Fruit fly (Drosophila melanogaster) whole organism, embryonic: ENCODE data around the gene CG15818.

Experiments used
- Aef1 ChIP-seq: fragments of 200-800 bp; sonication (Bioruptor generic); IDR thresholded peaks from 3 replicates; pipeline ENCODE4 v1.3.6; 2022; ENCODE audit warnings: missing biosample characterization, missing genetic modification characterization
- Bgb ChIP-seq: fragments of 200-800 bp; sonication (Bioruptor generic); IDR thresholded peaks from 2 replicates; pipeline ENCODE4 v1.3.6; 2022; ENCODE audit warnings: missing biosample characterization, missing genetic modification characterization; ENCODE audit not compliant: partially characterized antibody
- CG10267 ChIP-seq: fragments of 200-800 bp; sonication (Bioruptor generic); optimal IDR thresholded peaks from 2 replicates; lab custom pipeline; 2018; ENCODE audit warnings: missing biosample characterization, mild to moderate bottlenecking, missing genetic modification characterization, moderate library complexity
- CG10274 ChIP-seq: fragments of 200-800 bp; sonication (Bioruptor generic); optimal IDR thresholded peaks from 3 replicates; lab custom pipeline; 2017; ENCODE audit warnings: missing biosample characterization, mild to moderate bottlenecking, missing genetic modification characterization
- CG11093 ChIP-seq: fragments of 200-800 bp; sonication (Bioruptor generic); IDR thresholded peaks from 3 replicates; pipeline ENCODE4 v1.3.6; 2022; ENCODE audit warnings: missing biosample characterization, missing genetic modification characterization
- CG11247 ChIP-seq: fragments of 200-800 bp; sonication (Bioruptor generic); IDR thresholded peaks from 2 replicates; pipeline ENCODE4 v1.3.6; 2022; ENCODE audit warnings: missing biosample characterization, missing genetic modification characterization
- CG11456 ChIP-seq: fragments of 200-800 bp; sonication (Bioruptor generic); IDR thresholded peaks from 3 replicates; pipeline ENCODE4 v1.3.6; 2022; ENCODE audit warnings: missing biosample characterization, missing genetic modification characterization
- CG11504 ChIP-seq: fragments of 200-800 bp; sonication (Bioruptor generic); optimal IDR thresholded peaks from 3 replicates; lab custom pipeline; 2019; ENCODE audit warnings: missing biosample characterization, mild to moderate bottlenecking, missing genetic modification characterization, moderate library complexity
- CG13287 ChIP-seq: fragments of 200-800 bp; sonication (Bioruptor generic); IDR thresholded peaks from 2 replicates; pipeline ENCODE4 v1.3.6; 2022; ENCODE audit warnings: missing biosample characterization, missing genetic modification characterization; ENCODE audit not compliant: partially characterized antibody
- CG13624 ChIP-seq: fragments of 200-800 bp; sonication (Bioruptor generic); optimal IDR thresholded peaks from 2 replicates; lab custom pipeline; 2016; ENCODE audit warnings: missing biosample characterization, missing genetic modification characterization
- CG17186 ChIP-seq: fragments of 200-800 bp; sonication (Bioruptor generic); optimal IDR thresholded peaks from 3 replicates; lab custom pipeline; 2017; ENCODE audit warnings: missing biosample characterization, missing genetic modification reagents, missing genetic modification characterization
- CG31365 ChIP-seq: fragments of 200-800 bp; sonication (Bioruptor generic); optimal IDR thresholded peaks from 2 replicates; lab custom pipeline; 2018; ENCODE audit warnings: missing biosample characterization, mild to moderate bottlenecking, missing genetic modification characterization
- CG32532 ChIP-seq: fragments of 200-800 bp; sonication (Bioruptor generic); IDR thresholded peaks from 2 replicates; pipeline ENCODE4 v1.3.6; 2022; ENCODE audit warnings: missing biosample characterization, missing genetic modification characterization
- CG34422 ChIP-seq: fragments of 200-800 bp; sonication (Bioruptor generic); IDR thresholded peaks from 3 replicates; pipeline ENCODE4 v1.3.6; 2022; ENCODE audit warnings: missing biosample characterization, missing genetic modification characterization
- CG4282 ChIP-seq: fragments of 200-800 bp; sonication (Bioruptor generic); optimal IDR thresholded peaks from 2 replicates; lab custom pipeline; 2016; ENCODE audit warnings: missing biosample characterization, missing genetic modification characterization
- CG4707 ChIP-seq: fragments of 200-800 bp; sonication (Bioruptor generic); optimal IDR thresholded peaks from 2 replicates; lab custom pipeline; 2018; ENCODE audit warnings: missing biosample characterization, mild to moderate bottlenecking, missing genetic modification characterization, moderate library complexity
- CG4730 ChIP-seq: fragments of 200-800 bp; sonication (Bioruptor generic); IDR thresholded peaks from 2 replicates; pipeline ENCODE4 v1.3.6; 2022; ENCODE audit warnings: missing biosample characterization, missing genetic modification characterization
- CG6791 ChIP-seq: fragments of 200-800 bp; sonication (Bioruptor generic); IDR thresholded peaks from 3 replicates; pipeline ENCODE4 v1.3.6; 2022; ENCODE audit warnings: missing biosample characterization, missing genetic modification characterization; ENCODE audit not compliant: partially characterized antibody
- CG8388 ChIP-seq: fragments of 200-800 bp; sonication (Bioruptor generic); optimal IDR thresholded peaks from 2 replicates; lab custom pipeline; 2019; ENCODE audit warnings: missing biosample characterization, mild to moderate bottlenecking, missing genetic modification characterization, moderate library complexity
- CG9727 ChIP-seq: fragments of 200-800 bp; sonication (Bioruptor generic); optimal IDR thresholded peaks from 3 replicates; lab custom pipeline; 2017; ENCODE audit warnings: missing biosample characterization, mild to moderate bottlenecking, missing genetic modification characterization
- Chrac-16 ChIP-seq: fragments of 200-800 bp; sonication (Bioruptor generic); optimal IDR thresholded peaks from 3 replicates; lab custom pipeline; 2016; ENCODE audit warnings: missing biosample characterization, missing genetic modification characterization
- Dp ChIP-seq: fragments of 200-800 bp; sonication (Bioruptor generic); optimal IDR thresholded peaks from 2 replicates; lab custom pipeline; 2018; ENCODE audit warnings: missing biosample characterization, mild to moderate bottlenecking, missing genetic modification characterization, moderate library complexity
- E2f2 ChIP-seq: fragments of 200-800 bp; sonication (Bioruptor generic); IDR thresholded peaks from 2 replicates; pipeline ENCODE4 v1.3.6; 2022; ENCODE audit warnings: missing biosample characterization, missing genetic modification characterization
- ERR ChIP-seq: fragments of 200-800 bp; sonication (Bioruptor generic); optimal IDR thresholded peaks from 2 replicates; lab custom pipeline; 2016; ENCODE audit warnings: missing biosample characterization, missing genetic modification characterization
- Jarid2 ChIP-seq: fragments of 200-800 bp; sonication (Bioruptor generic); optimal IDR thresholded peaks from 3 replicates; lab custom pipeline; 2017; ENCODE audit warnings: mild to moderate bottlenecking, missing biosample characterization, missing genetic modification reagents, missing genetic modification characterization
- Lhr ChIP-seq: fragments of 200-800 bp; sonication (Bioruptor generic); optimal IDR thresholded peaks from 3 replicates; lab custom pipeline; 2017; ENCODE audit warnings: mild to moderate bottlenecking, missing biosample characterization, missing genetic modification reagents, missing genetic modification characterization
- Mad ChIP-seq: fragments of 200-800 bp; sonication (Bioruptor generic); optimal IDR thresholded peaks from 2 replicates; lab custom pipeline; 2016; ENCODE audit warnings: missing biosample characterization, missing genetic modification characterization
- NFAT ChIP-seq: fragments of 200-800 bp; sonication (Bioruptor generic); IDR thresholded peaks from 2 replicates; pipeline ENCODE4 v1.3.6; 2022; ENCODE audit warnings: missing biosample characterization, missing genetic modification characterization
- Rfx ChIP-seq: fragments of 200-800 bp; sonication (Bioruptor generic); IDR thresholded peaks from 2 replicates; pipeline ENCODE4 v1.3.6; 2022; ENCODE audit warnings: missing biosample characterization, missing genetic modification characterization
- Spps ChIP-seq: fragments of 200-800 bp; sonication (Bioruptor generic); optimal IDR thresholded peaks from 2 replicates; lab custom pipeline; 2018; ENCODE audit warnings: missing biosample characterization, mild to moderate bottlenecking, missing genetic modification characterization
- Ssrp ChIP-seq: fragments of 200-800 bp; sonication (Bioruptor generic); optimal IDR thresholded peaks from 2 replicates; lab custom pipeline; 2018; ENCODE audit warnings: missing biosample characterization, mild to moderate bottlenecking, missing genetic modification characterization, moderate library complexity
- YL-1 ChIP-seq: fragments of 200-800 bp; sonication (Bioruptor generic); optimal IDR thresholded peaks from 3 replicates; lab custom pipeline; 2017; ENCODE audit warnings: missing biosample characterization, mild to moderate bottlenecking, missing genetic modification characterization
- ase ChIP-seq: fragments of 200-800 bp; sonication (Bioruptor generic); IDR thresholded peaks from 3 replicates; pipeline ENCODE4 v1.3.6; 2022; ENCODE audit warnings: missing biosample characterization, missing genetic modification characterization
- bcd ChIP-seq: fragments of 200-800 bp; sonication (Bioruptor generic); optimal IDR thresholded peaks from 2 replicates; lab custom pipeline; 2017; ENCODE audit warnings: missing biosample characterization, mild to moderate bottlenecking, missing genetic modification characterization
- crc ChIP-seq: fragments of 200-800 bp; sonication (Bioruptor generic); optimal IDR thresholded peaks from 2 replicates; lab custom pipeline; 2016; ENCODE audit warnings: missing biosample characterization, missing genetic modification characterization
- cwo ChIP-seq: fragments of 200-800 bp; sonication (Bioruptor generic); optimal IDR thresholded peaks from 3 replicates; lab custom pipeline; 2017; ENCODE audit warnings: missing biosample characterization, missing genetic modification characterization, mild to moderate bottlenecking, moderate library complexity, missing genetic modification reagents
- dan ChIP-seq: fragments of 200-800 bp; sonication (Bioruptor generic); IDR thresholded peaks from 2 replicates; pipeline ENCODE4 v1.3.6; 2022; ENCODE audit warnings: missing biosample characterization, missing genetic modification characterization
- dmrt11E ChIP-seq: fragments of 200-800 bp; sonication (Bioruptor generic); optimal IDR thresholded peaks from 3 replicates; lab custom pipeline; 2018; ENCODE audit warnings: missing biosample characterization, mild to moderate bottlenecking, missing genetic modification characterization, moderate library complexity
- knrl ChIP-seq: fragments of 200-800 bp; sonication (Bioruptor generic); IDR thresholded peaks from 3 replicates; pipeline ENCODE4 v1.3.6; 2022; ENCODE audit warnings: missing biosample characterization, missing genetic modification characterization; ENCODE audit not compliant: partially characterized antibody
- onecut ChIP-seq: fragments of 200-800 bp; sonication (Bioruptor generic); IDR thresholded peaks from 2 replicates; pipeline ENCODE4 v1.3.6; 2022; ENCODE audit warnings: missing biosample characterization, missing genetic modification characterization
- otp ChIP-seq: fragments of 200-800 bp; sonication (Bioruptor generic); IDR thresholded peaks from 3 replicates; pipeline ENCODE4, ENCODE4 v1.3.6; 2022; ENCODE audit warnings: missing biosample characterization, missing genetic modification characterization
- pzg ChIP-seq: fragments of 200-800 bp; sonication (Bioruptor generic); optimal IDR thresholded peaks from 3 replicates; lab custom pipeline; 2018; ENCODE audit warnings: missing biosample characterization, mild to moderate bottlenecking, missing genetic modification characterization, moderate library complexity
- sens ChIP-seq: fragments of 200-800 bp; sonication (Bioruptor generic); peaks from one replicate; lab custom pipeline; 2016; ENCODE audit warnings: missing biosample characterization, missing genetic modification characterization
- tll ChIP-seq, 2 experiments: fragments of 200-800 bp in 1 of 2; fragments of >200 bp in 1 of 2; sonication (Bioruptor generic) in 1 of 2; optimal IDR thresholded peaks; 2 replicates each; lab custom pipeline; 2017 to 2019; ENCODE audit warnings: missing biosample characterization in 2 of 2, missing genetic modification characterization in 2 of 2, mild to moderate bottlenecking in 1 of 2, moderate library complexity in 1 of 2
- unc-4 ChIP-seq: fragments of 200-800 bp; sonication (Bioruptor generic); IDR thresholded peaks from 2 replicates; pipeline ENCODE4 v1.3.6; 2022; ENCODE audit warnings: missing biosample characterization, missing genetic modification characterization; ENCODE audit not compliant: partially characterized antibody
- vnd ChIP-seq: fragments of 200-800 bp; sonication (Bioruptor generic); IDR thresholded peaks from 3 replicates; pipeline ENCODE4 v1.3.6; 2022; ENCODE audit warnings: missing biosample characterization, missing genetic modification characterization; ENCODE audit not compliant: partially characterized antibody
- zen ChIP-seq: fragments of 200-800 bp; sonication (Bioruptor generic); optimal IDR thresholded peaks from 3 replicates; lab custom pipeline; 2018; ENCODE audit warnings: missing biosample characterization, mild to moderate bottlenecking, missing genetic modification characterization, moderate library complexity

CG15818 gene

dm6 chr2L:7448371-7448770, 37.7 kb downstream of the CG15818 start:
- TF ChIP-seq CG31365 (tag; lab: Kevin White, UChicago) (no peak), CG9727 (GFP tag; lab: Kevin White, UChicago) (no peak), dmrt11E (tag; lab: Kevin White, UChicago) (no peak), CG4707 (no peak), CG17186 (GFP tag; lab: Kevin White, UChicago) (no peak), CG10267 (tag; lab: Kevin White, UChicago) (no peak), Mad (GFP tag; lab: Kevin White, UChicago) (no peak), Ssrp (tag; lab: Kevin White, UChicago) (no peak), sens (no peak), CG11247 (GFP tag; lab: Robert Waterston, UW) (no peak), unc-4 (GFP tag; lab: Robert Waterston, UW) (no peak), Aef1 (no peak), onecut (GFP tag; lab: Robert Waterston, UW) (no peak)
- TF ChIP-seq, all 482 proteins: peak for 0

DNA sequence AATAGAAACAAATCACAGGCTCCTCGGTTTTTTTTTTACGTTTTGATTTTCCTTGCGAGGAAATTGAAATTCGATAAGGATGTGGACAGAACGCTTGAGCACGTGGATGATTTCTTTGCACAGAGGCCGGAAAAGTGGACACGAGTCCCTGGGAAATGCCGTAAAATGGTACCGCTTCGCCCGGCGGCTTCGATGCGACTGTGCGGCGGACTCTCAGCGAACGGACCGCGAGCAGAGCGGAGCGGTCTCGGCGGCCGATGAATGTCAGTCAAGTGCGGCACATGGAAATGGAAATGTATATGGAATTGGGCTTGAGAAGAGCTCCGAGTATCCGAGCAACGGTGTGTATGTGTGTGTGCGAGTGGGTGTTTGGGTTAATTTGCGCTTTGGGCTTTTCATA, 40.3 kb downstream of the CG15818 start, which contains the start of gene santa-maria:
TSS of gene santa-maria (minus strand) at position 279 of the 400 bp plus-strand sequence.
- TF ChIP-seq ERR (GFP tag; lab: Kevin White, UChicago) = no peak
- no peak for TF ChIP-seq tll (GFP tag; optimal IDR thresholded peaks at IDR 0.05; lab: Kevin White, UChicago)
- TF ChIP-seq unc-4 (GFP tag; lab: Robert Waterston, UW) = no peak
- TF ChIP-seq YL-1 (GFP tag; lab: Kevin White, UChicago) = no peak
- TF ChIP-seq Dp (GFP tag; lab: Kevin White, UChicago) = no peak
- TF ChIP-seq Spps = no peak
- no peak for TF ChIP-seq CG8388 (GFP tag; lab: Kevin White, UChicago)
- TF ChIP-seq cwo = no peak
- TF ChIP-seq NFAT (GFP tag; lab: Robert Waterston, UW) = 0 out of 2 replicates have a peak, but pooled peaks have one; percentile 19

DNA sequence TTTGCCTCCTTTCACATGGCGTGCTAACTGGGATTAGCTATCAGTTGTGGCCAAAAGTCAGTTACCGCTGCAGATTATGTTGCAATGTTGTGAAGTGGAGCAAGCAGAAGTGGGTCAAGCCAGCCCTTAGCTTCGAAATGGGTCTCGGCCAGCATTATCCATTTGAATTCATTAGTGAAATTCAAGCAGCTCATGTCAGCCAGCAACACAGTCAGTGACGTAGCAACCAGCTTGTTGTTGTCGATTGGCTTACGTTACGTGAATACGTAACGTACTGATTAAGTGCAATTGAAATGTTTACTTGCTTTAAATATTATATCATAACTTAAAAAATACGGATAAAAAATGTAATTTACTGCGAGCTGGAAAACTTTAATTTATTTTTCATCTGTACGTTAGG, 41.4 kb downstream of the CG15818 start:
- TF ChIP-seq CG4282 (GFP tag; lab: Kevin White, UChicago) (no peak), crc (no peak), bcd (peak; percentile 13), zen (tag; lab: Kevin White, UChicago) (no peak), vnd (GFP tag; lab: Robert Waterston, UW) (0 out of 3 replicates have a peak, but pooled peaks have one; percentile 35), ase (peak; percentile 38; the same call in 1 of the 3 replicates), otp (GFP tag; lab: Robert Waterston, UW) (0 out of 3 replicates have a peak, but pooled peaks have one; percentile 36), CG11504 (tag; lab: Kevin White, UChicago) (no peak), knrl (GFP tag; lab: Robert Waterston, UW) (peak; percentile 37; the same call in 2 of the 3 replicates), Chrac-16 (GFP tag; lab: Kevin White, UChicago) (no peak), CG6791 (GFP tag; lab: Robert Waterston, UW) (peak; percentile 73), Rfx (peak; percentile 29; the same call in 1 of the 2 replicates), CG11456 (peak; percentile 31; the same call in 2 of the 3 replicates), CG13624 (GFP tag; lab: Kevin White, UChicago) (no peak), CG34422 (GFP tag; lab: Robert Waterston, UW) (0 out of 3 replicates have a peak, but pooled peaks have one; percentile 35), Lhr (GFP tag; lab: Kevin White, UChicago) (peak; percentile 9), CG11093 (no peak), E2f2 (GFP tag; lab: Robert Waterston, UW) (peak; percentile 84), CG4730 (GFP tag; lab: Robert Waterston, UW) (no peak), Bgb (peak; percentile 62), dan (no peak), CG10274 (GFP tag; lab: Kevin White, UChicago) (no peak), CG13287 (GFP tag; lab: Robert Waterston, UW) (peak; percentile 55; the same call in 1 of the 2 replicates), CG32532 (GFP tag; lab: Robert Waterston, UW) (no peak), pzg (GFP tag; lab: Kevin White, UChicago) (peak; percentile 25), Jarid2 (GFP tag; lab: Kevin White, UChicago) (peak; percentile 15)
